Worm (Caenorhabditis elegans) whole organism, L2 larva: ENCODE results near the gene pch-2.

Experiments used
- aly-2 ChIP-seq: fragments of 150-350 bp; optimal IDR thresholded peaks from 2 replicates; lab custom pipeline; 2014; ENCODE audit warnings: missing biosample characterization, missing genetic modification characterization
- ama-1 ChIP-seq: fragments of 150-350 bp; optimal IDR thresholded peaks from 2 replicates; lab custom pipeline; 2018; ENCODE audit warnings: inconsistent platforms
- mab-5 ChIP-seq: fragments of 150-350 bp; optimal IDR thresholded peaks from 2 replicates; lab custom pipeline; 2014; ENCODE audit warnings: missing biosample characterization, missing genetic modification characterization
- nhr-12 ChIP-seq: fragments of 150-350 bp; optimal IDR thresholded peaks from 2 replicates; lab custom pipeline; 2014; ENCODE audit warnings: missing biosample characterization, missing genetic modification characterization
- ztf-11 ChIP-seq: sonication (generic microtip); optimal IDR thresholded peaks from 2 replicates; lab custom pipeline; 2017; ENCODE audit warnings: missing biosample characterization, missing genetic modification characterization
- ztf-4 ChIP-seq: fragments of 150-350 bp; optimal IDR thresholded peaks from 2 replicates; lab custom pipeline; 2014; ENCODE audit warnings: missing biosample characterization, missing genetic modification characterization

ce11 chrII:8112063-8112462 is 46.1 kb upstream of the pch-2 start, which contains the start of gene lron-4:
- TF ChIP-seq nhr-12 (tag; lab: Kevin White, UChicago) (no peak), ama-1 (lab: Kevin White, UChicago) (no peak), ztf-11 (tag; lab: Kevin White, UChicago) (no peak), aly-2 (no peak), ztf-4 (tag; lab: Kevin White, UChicago) (no peak), mab-5 (tag; lab: Kevin White, UChicago) (no peak)
